Worm (Caenorhabditis elegans): ENCODE results near the gene C38C3.4.

ce11 chrV:1471977-1472376 lies 9.9 kb upstream of the C38C3.4 start:
- no peak for TF ChIP-seq lsy-2 (tag; optimal IDR thresholded peaks at IDR 0.05)
- TF ChIP-seq tag-97 (GFP tag; IDR thresholded peaks at IDR 0.05) = no peak
- TF ChIP-seq snpc-4 (tag; optimal IDR thresholded peaks at IDR 0.05) = no peak
- TF ChIP-seq F26F4.8 (GFP tag; conservative IDR thresholded peaks at IDR 0.05) = no peak
